Fruit fly (Drosophila melanogaster) whole organism, pupa: ENCODE data around the gene CG33253.
A peak's percentile ranks its signal among the peaks of the same experiment; 100 is the strongest.

Source experiments
- CG10348 ChIP-seq: fragments of 200-800 bp; sonication (Bioruptor generic); IDR thresholded peaks from 2 replicates; pipeline ENCODE4 v1.3.6; 2022; ENCODE audit warnings: missing biosample characterization, missing genetic modification characterization
- CG12605 ChIP-seq: fragments of 200-800 bp; sonication (Bioruptor generic); IDR thresholded peaks from 2 replicates; pipeline ENCODE4 v1.3.6; 2022; ENCODE audit warnings: missing biosample characterization, missing genetic modification characterization
- CG13204 ChIP-seq: fragments of 200-800 bp; sonication (Bioruptor generic); optimal IDR thresholded peaks from 2 replicates; lab custom pipeline; 2018; ENCODE audit warnings: missing biosample characterization, mild to moderate bottlenecking, missing genetic modification characterization, moderate library complexity
- CG14655 ChIP-seq: fragments of 200-800 bp; sonication (Bioruptor generic); optimal IDR thresholded peaks from 3 replicates; lab custom pipeline; 2017; ENCODE audit warnings: mild to moderate bottlenecking, missing biosample characterization, missing genetic modification reagents, missing genetic modification characterization
- CG15710 ChIP-seq: fragments of 200-800 bp; sonication (Bioruptor generic); optimal IDR thresholded peaks from 2 replicates; lab custom pipeline; 2018; ENCODE audit warnings: missing biosample characterization, mild to moderate bottlenecking, missing genetic modification characterization, moderate library complexity
- CG17806 ChIP-seq: fragments of 200-800 bp; sonication (Bioruptor generic); optimal IDR thresholded peaks from 2 replicates; lab custom pipeline; 2018; ENCODE audit warnings: missing biosample characterization, mild to moderate bottlenecking, missing genetic modification characterization, moderate library complexity
- CG32121 ChIP-seq: fragments of 200-800 bp; sonication (Bioruptor generic); IDR thresholded peaks from 2 replicates; pipeline ENCODE4 v1.3.6; 2022; ENCODE audit warnings: missing biosample characterization, missing genetic modification characterization
- CG34367 ChIP-seq: fragments of 200-800 bp; sonication (Bioruptor generic); optimal IDR thresholded peaks from 2 replicates; lab custom pipeline; 2018; ENCODE audit warnings: missing biosample characterization, mild to moderate bottlenecking, missing genetic modification characterization
- CG4496 ChIP-seq: fragments of 200-800 bp; sonication (Bioruptor generic); IDR thresholded peaks from 3 replicates; pipeline ENCODE4 v1.3.6; 2022; ENCODE audit warnings: missing biosample characterization, missing genetic modification characterization
- CG8159 ChIP-seq: fragments of 200-800 bp; sonication (Bioruptor generic); optimal IDR thresholded peaks from 3 replicates; lab custom pipeline; 2018; ENCODE audit warnings: missing biosample characterization, mild to moderate bottlenecking, missing genetic modification characterization, moderate library complexity
- CG8301 ChIP-seq: fragments of 200-800 bp; sonication (Bioruptor generic); optimal IDR thresholded peaks from 2 replicates; lab custom pipeline; 2018; ENCODE audit warnings: missing biosample characterization, mild to moderate bottlenecking, missing genetic modification characterization
- CG9948 ChIP-seq: fragments of 200-800 bp; sonication (Bioruptor generic); optimal IDR thresholded peaks from 2 replicates; lab custom pipeline; 2018; ENCODE audit warnings: missing biosample characterization, mild to moderate bottlenecking, missing genetic modification characterization, moderate library complexity
- D1 ChIP-seq: fragments of 200-800 bp; sonication (Bioruptor generic); optimal IDR thresholded peaks from 2 replicates; lab custom pipeline; 2018; ENCODE audit warnings: missing biosample characterization, mild to moderate bottlenecking, missing genetic modification characterization, moderate library complexity
- EcR ChIP-seq: fragments of 200-800 bp; sonication (Bioruptor generic); optimal IDR thresholded peaks from 3 replicates; lab custom pipeline; 2019; ENCODE audit warnings: missing biosample characterization, missing genetic modification characterization, mild to moderate bottlenecking, moderate library complexity, missing genetic modification reagents
- Ets98B ChIP-seq: fragments of 200-800 bp; sonication (Bioruptor generic); IDR thresholded peaks from 2 replicates; pipeline ENCODE4 v1.3.6; 2022; ENCODE audit warnings: missing biosample characterization, missing genetic modification characterization
- Pif1A ChIP-seq: fragments of 200-800 bp; sonication (Bioruptor generic); optimal IDR thresholded peaks from 3 replicates; lab custom pipeline; 2016; ENCODE audit warnings: missing biosample characterization, missing genetic modification characterization
- Pif1B ChIP-seq: fragments of 200-800 bp; sonication (Bioruptor generic); optimal IDR thresholded peaks from 3 replicates; lab custom pipeline; 2016; ENCODE audit warnings: missing biosample characterization, missing genetic modification characterization
- Snoo ChIP-seq: fragments of 200-800 bp; sonication (Bioruptor generic); optimal IDR thresholded peaks from 3 replicates; lab custom pipeline; 2017; ENCODE audit warnings: missing biosample characterization, mild to moderate bottlenecking, missing genetic modification characterization, inconsistent platforms
- fd96Ca ChIP-seq: fragments of 200-800 bp; sonication (Bioruptor generic); IDR thresholded peaks from 3 replicates; pipeline ENCODE4 v1.3.6; 2022; ENCODE audit warnings: missing biosample characterization, missing genetic modification characterization
- gl ChIP-seq: fragments of 200-800 bp; sonication (Bioruptor generic); optimal IDR thresholded peaks from 2 replicates; lab custom pipeline; 2018; ENCODE audit warnings: missing biosample characterization, mild to moderate bottlenecking, missing genetic modification characterization
- rn ChIP-seq: fragments of 200-800 bp; sonication (Bioruptor generic); IDR thresholded peaks from 2 replicates; pipeline ENCODE4 v1.3.6; 2022; ENCODE audit warnings: missing biosample characterization, missing genetic modification characterization

The CG33253 gene

DNA sequence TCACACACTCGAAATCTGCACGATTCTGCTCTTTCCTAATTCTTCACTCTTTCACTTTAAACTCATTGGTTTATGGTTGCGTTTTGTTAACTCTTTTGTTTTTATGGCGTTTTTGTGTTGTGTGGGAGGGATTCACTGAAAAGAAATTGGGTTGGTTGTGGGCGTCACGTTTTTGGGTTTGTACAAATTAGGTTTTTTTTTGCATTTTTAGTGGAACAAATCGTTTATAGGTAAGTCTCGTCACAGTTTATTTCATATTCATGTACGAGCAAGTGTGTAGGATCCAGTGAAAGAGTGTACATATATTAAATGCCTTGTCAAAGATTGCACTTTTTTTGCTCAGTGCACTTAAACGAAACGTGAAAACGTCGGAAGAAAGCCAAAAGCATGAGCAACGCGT, 18.5 kb upstream of the CG33253 start:
- TF ChIP-seq D1 (tag; lab: Kevin White, UChicago): no peak
- TF ChIP-seq CG9948: peak; percentile 17
- TF ChIP-seq CG4496: 0 out of 3 replicates have a peak, but pooled peaks have one; percentile 34
- no peak for TF ChIP-seq CG12605 (GFP tag; lab: Robert Waterston, UW)
- no peak for TF ChIP-seq CG13204 (GFP tag; lab: Kevin White, UChicago)
- no peak for TF ChIP-seq fd96Ca
- TF ChIP-seq Snoo: peak; percentile 58
- no peak for TF ChIP-seq EcR
- TF ChIP-seq Pif1A (GFP tag; lab: Kevin White, UChicago): peak; percentile 23

DNA sequence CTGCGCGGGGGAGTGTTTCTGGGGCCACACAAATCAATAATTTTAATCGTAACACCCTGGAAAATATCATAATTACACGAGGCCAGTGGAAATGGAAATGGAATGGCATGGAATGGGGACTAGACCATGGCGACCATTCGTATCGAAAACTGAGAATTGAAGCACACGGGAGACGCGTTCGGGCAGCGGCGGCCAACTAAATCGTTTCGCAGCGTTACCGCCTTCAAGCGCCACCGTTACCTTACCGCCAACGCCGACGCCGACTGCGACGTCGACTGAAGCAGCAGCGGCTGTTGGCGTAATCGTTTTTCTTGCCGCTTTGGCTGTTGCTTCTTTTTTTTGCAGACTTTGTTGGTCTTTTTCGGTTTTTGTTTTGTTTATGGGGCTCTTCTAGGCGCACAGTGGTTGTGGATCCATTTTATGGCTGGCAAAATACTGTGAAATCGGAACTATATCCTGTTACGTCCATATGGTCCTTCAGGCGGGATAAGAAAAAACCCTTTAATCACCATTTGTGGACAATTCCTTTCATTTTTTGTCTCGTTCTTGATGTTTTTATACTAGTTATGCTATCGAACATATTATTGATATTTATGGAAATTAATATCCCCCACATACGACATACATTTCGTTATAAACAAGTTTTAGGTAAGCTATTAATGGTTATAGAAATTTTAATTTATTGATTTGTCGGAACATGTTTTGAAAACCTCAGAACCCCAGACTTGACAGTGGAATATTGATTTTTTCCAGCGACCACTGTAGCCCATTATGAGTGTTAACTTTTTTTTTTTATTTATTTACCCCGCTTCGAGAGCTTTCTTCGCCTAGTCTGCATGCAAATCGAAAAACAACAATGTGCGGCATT, 17.8 kb upstream of the CG33253 start:
- TF ChIP-seq CG14655 (no peak), CG8159 (peak; percentile 43), CG32121 (GFP tag; lab: Robert Waterston, UW) (peak; percentile 36; the same call in 1 of the 2 replicates), Ets98B (GFP tag; lab: Robert Waterston, UW) (peak; percentile 61), CG15710 (tag; lab: Kevin White, UChicago) (peak; percentile 63), D1 (tag; lab: Kevin White, UChicago) (no peak), CG34367 (peak; percentile 49), Pif1A (GFP tag; lab: Kevin White, UChicago) (no peak), CG4496 (peak; percentile 81), CG8301 (tag; lab: Kevin White, UChicago) (no peak), fd96Ca (peak; percentile 40; the same call in 1 of the 3 replicates), gl (tag; lab: Kevin White, UChicago) (peak; percentile 79), CG12605 (GFP tag; lab: Robert Waterston, UW) (peak; percentile 83), CG9948 (peak; percentile 25), CG13204 (GFP tag; lab: Kevin White, UChicago) (peak; percentile 81), CG17806 (peak; percentile 16)

- TF ChIP-seq CG12605 (GFP tag; lab: Robert Waterston, UW): no peak
- no peak for TF ChIP-seq Ets98B (GFP tag; lab: Robert Waterston, UW)
- TF ChIP-seq Pif1A (GFP tag; lab: Kevin White, UChicago): no peak
- TF ChIP-seq CG34367: no peak
- peak; percentile 54 for TF ChIP-seq CG8159
- no peak for TF ChIP-seq CG9948
- no peak for TF ChIP-seq CG4496
- TF ChIP-seq D1 (tag; lab: Kevin White, UChicago): no peak
- no peak for TF ChIP-seq CG13204 (GFP tag; lab: Kevin White, UChicago)
- TF ChIP-seq rn (GFP tag; lab: Robert Waterston, UW): no peak
- no peak for TF ChIP-seq CG10348 (GFP tag; lab: Robert Waterston, UW)
- TF ChIP-seq CG14655: peak; percentile 52
- no peak for TF ChIP-seq CG17806
- TF ChIP-seq CG32121 (GFP tag; lab: Robert Waterston, UW): peak; percentile 40; the same call in 1 of the 2 replicates
- TF ChIP-seq Pif1B (GFP tag; lab: Kevin White, UChicago): no peak
- no peak for TF ChIP-seq gl (tag; lab: Kevin White, UChicago)
- TF ChIP-seq CG15710 (tag; lab: Kevin White, UChicago): peak; percentile 39
- TF ChIP-seq Snoo: peak; percentile 45
- 0 out of 3 replicates have a peak, but pooled peaks have one; percentile 37 for TF ChIP-seq fd96Ca
- TF ChIP-seq EcR: no peak
- TF ChIP-seq CG8301 (tag; lab: Kevin White, UChicago): no peak
Observed at dm6 chrX:19166152-19166935, 16.9 kb upstream of the CG33253 start.

DNA sequence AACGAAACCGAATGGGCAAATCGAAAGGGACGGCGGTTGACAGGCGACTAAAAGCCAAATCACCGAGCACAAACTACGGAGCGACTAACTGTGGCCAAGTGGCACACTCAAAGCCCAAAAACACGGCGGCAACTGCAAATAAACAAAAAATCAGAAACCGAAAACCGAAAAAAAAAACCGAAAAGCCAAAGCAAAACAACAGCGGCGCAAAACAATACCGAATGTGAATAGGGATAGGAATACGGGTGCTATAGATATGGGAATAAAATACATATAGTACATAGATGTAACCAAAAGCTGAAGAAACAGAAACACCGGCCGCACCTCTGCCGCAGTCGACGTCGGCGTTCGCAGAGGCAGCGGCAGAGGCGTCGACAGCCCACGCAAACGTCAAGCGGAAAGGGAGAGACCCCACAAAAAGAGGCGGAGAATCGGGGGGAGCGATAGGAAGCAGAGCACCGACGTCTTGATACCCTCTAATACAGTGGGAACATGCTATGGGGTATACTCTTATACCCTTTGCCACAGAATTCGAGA, 16.1 kb upstream of the CG33253 start, which contains the start of gene RhoGAP18B:
TSS of gene RhoGAP18B (minus strand) at position 51 of the 537 bp plus-strand sequence.
- TF ChIP-seq CG9948: no peak
- no peak for TF ChIP-seq CG15710 (tag; lab: Kevin White, UChicago)
- TF ChIP-seq CG32121 (GFP tag; lab: Robert Waterston, UW): no peak
- TF ChIP-seq CG14655: no peak
- TF ChIP-seq CG8159: no peak
- TF ChIP-seq CG13204 (GFP tag; lab: Kevin White, UChicago): no peak

DNA sequence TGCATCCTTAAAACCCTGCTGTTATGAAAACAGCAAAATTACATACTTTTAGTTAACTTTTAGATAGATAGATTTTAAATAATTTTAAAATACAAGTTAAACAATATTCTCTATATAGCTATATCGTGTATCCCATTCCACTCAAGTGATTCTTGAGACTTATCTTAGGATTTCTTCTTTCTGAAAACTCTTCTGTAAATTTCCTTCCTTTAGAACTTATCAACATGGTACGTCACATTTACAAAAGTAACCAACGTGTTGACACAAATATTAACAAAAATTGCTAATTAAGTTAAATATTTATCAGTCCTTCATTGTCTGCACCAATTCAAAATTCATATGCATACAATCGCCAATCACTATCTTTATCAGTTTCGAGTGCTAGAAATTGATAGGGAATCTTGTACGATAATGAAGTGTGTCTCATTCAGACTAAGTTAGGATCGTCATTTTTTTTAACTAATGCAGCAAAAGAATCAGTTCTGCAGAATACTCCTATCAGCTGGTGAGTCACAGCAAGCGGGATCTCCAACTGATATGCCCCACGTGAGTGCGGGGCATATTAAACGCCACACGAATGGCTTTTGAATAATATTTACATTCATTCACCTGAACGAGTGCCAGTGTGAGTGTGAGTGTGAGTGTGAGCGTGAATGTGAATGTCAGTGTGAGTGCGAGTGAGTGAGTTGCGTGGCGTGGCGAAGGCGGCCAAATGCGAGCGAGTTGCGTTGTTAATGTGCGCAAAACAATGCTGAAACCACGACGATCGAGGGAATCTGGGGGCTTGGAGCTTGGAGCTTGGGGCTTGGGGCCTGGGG, 15.4 kb upstream of the CG33253 start:
- no peak for TF ChIP-seq Pif1B (GFP tag; lab: Kevin White, UChicago)
- peak; percentile 46 for TF ChIP-seq EcR
- TF ChIP-seq CG8301 (tag; lab: Kevin White, UChicago): no peak
- 0 out of 3 replicates have a peak, but pooled peaks have one; percentile 6 for TF ChIP-seq fd96Ca
- TF ChIP-seq CG4496: no peak
- no peak for TF ChIP-seq CG8159
- TF ChIP-seq Ets98B (GFP tag; lab: Robert Waterston, UW): no peak
- no peak for TF ChIP-seq CG10348 (GFP tag; lab: Robert Waterston, UW)
- no peak for TF ChIP-seq CG14655
- TF ChIP-seq CG13204 (GFP tag; lab: Kevin White, UChicago): peak; percentile 35
- no peak for TF ChIP-seq CG17806
- no peak for TF ChIP-seq CG32121 (GFP tag; lab: Robert Waterston, UW)
- no peak for TF ChIP-seq Snoo
- TF ChIP-seq CG34367: no peak
